Fruit fly (Drosophila melanogaster) whole organism, embryonic: ENCODE results near the gene meigo.

Experiments used
- Adf1 ChIP-seq: fragments of 200-800 bp; sonication (Bioruptor generic); IDR thresholded peaks from 2 replicates; pipeline ENCODE4 v1.3.6; 2022; ENCODE audit warnings: missing biosample characterization, missing genetic modification characterization
- B-H2 ChIP-seq: fragments of 200-800 bp; sonication (Bioruptor generic); optimal IDR thresholded peaks from 2 replicates; lab custom pipeline; 2018; ENCODE audit warnings: missing biosample characterization, mild to moderate bottlenecking, missing genetic modification characterization
- BtbVII ChIP-seq: fragments of 200-800 bp; sonication (Bioruptor generic); optimal IDR thresholded peaks from 3 replicates; lab custom pipeline; 2017; ENCODE audit warnings: missing biosample characterization, mild to moderate bottlenecking, missing genetic modification characterization
- CG10654 ChIP-seq: fragments of 200-800 bp; sonication (Bioruptor generic); optimal IDR thresholded peaks from 2 replicates; lab custom pipeline; 2016; ENCODE audit warnings: missing biosample characterization, missing genetic modification characterization
- CG11398 ChIP-seq: fragments of 200-800 bp; sonication (Bioruptor generic); optimal IDR thresholded peaks from 2 replicates; lab custom pipeline; 2016; ENCODE audit warnings: missing biosample characterization, missing genetic modification characterization
- CG12104 ChIP-seq: fragments of 200-800 bp; sonication (Bioruptor generic); optimal IDR thresholded peaks from 3 replicates; lab custom pipeline; 2016; ENCODE audit warnings: missing biosample characterization, missing genetic modification characterization
- CG13775 ChIP-seq: fragments of 200-800 bp; sonication (Bioruptor generic); optimal IDR thresholded peaks from 3 replicates; lab custom pipeline; 2017; ENCODE audit warnings: missing biosample characterization, mild to moderate bottlenecking, missing genetic modification characterization
- CG14860 ChIP-seq: fragments of 200-800 bp; sonication (Bioruptor generic); IDR thresholded peaks from 3 replicates; pipeline ENCODE4 v1.3.6; 2022; ENCODE audit warnings: missing biosample characterization, missing genetic modification characterization; ENCODE audit not compliant: partially characterized antibody
- CG15514 ChIP-seq: fragments of 200-800 bp; sonication (Bioruptor generic); optimal IDR thresholded peaks from 3 replicates; lab custom pipeline; 2017; ENCODE audit warnings: missing biosample characterization, missing genetic modification characterization, mild to moderate bottlenecking, moderate library complexity, missing genetic modification reagents
- CG16779 ChIP-seq: fragments of 200-800 bp; sonication (Bioruptor generic); IDR thresholded peaks from 2 replicates; pipeline ENCODE4 v1.3.6; 2022; ENCODE audit warnings: missing biosample characterization, missing genetic modification characterization
- CG17802 ChIP-seq: fragments of 200-800 bp; sonication (Bioruptor generic); optimal IDR thresholded peaks from 2 replicates; lab custom pipeline; 2018; ENCODE audit warnings: missing biosample characterization, mild to moderate bottlenecking, missing genetic modification characterization, moderate library complexity
- CG1832 ChIP-seq: fragments of 200-800 bp; sonication (Bioruptor generic); optimal IDR thresholded peaks from 2 replicates; lab custom pipeline; 2017; ENCODE audit warnings: missing biosample characterization, mild to moderate bottlenecking, missing genetic modification characterization, inconsistent platforms
- CG18619 ChIP-seq: fragments of 200-800 bp; sonication (Bioruptor generic); optimal IDR thresholded peaks from 3 replicates; lab custom pipeline; 2017; ENCODE audit warnings: missing biosample characterization, mild to moderate bottlenecking, missing genetic modification characterization
- CG2129 ChIP-seq: fragments of 200-800 bp; sonication (Bioruptor generic); IDR thresholded peaks from 2 replicates; pipeline ENCODE4 v1.3.6; 2022; ENCODE audit warnings: missing biosample characterization, missing genetic modification characterization; ENCODE audit not compliant: partially characterized antibody
- CG31441 ChIP-seq: fragments of 200-800 bp; sonication (Bioruptor generic); IDR thresholded peaks from 2 replicates; pipeline ENCODE4 v1.3.6; 2022; ENCODE audit warnings: missing biosample characterization, missing genetic modification characterization
- CG6689 ChIP-seq: fragments of 200-800 bp; sonication (Bioruptor generic); IDR thresholded peaks from 2 replicates; pipeline ENCODE4 v1.3.6; 2022; ENCODE audit warnings: missing biosample characterization, missing genetic modification characterization
- CG6813 ChIP-seq: fragments of 200-800 bp; sonication (Bioruptor generic); optimal IDR thresholded peaks from 2 replicates; lab custom pipeline; 2017; ENCODE audit warnings: missing biosample characterization, missing genetic modification characterization, mild to moderate bottlenecking, moderate library complexity, missing genetic modification reagents
- CoRest ChIP-seq: fragments of 200-800 bp; sonication (Bioruptor generic); optimal IDR thresholded peaks from 3 replicates; lab custom pipeline; 2018; ENCODE audit warnings: missing biosample characterization, mild to moderate bottlenecking, missing genetic modification characterization, moderate library complexity
- Fer2 ChIP-seq: fragments of 200-800 bp; sonication (Bioruptor generic); optimal IDR thresholded peaks from 2 replicates; lab custom pipeline; 2018; ENCODE audit warnings: missing biosample characterization, mild to moderate bottlenecking, missing genetic modification characterization, moderate library complexity
- Fer3 ChIP-seq: fragments of 200-800 bp; sonication (Bioruptor generic); optimal IDR thresholded peaks from 2 replicates; lab custom pipeline; 2018; ENCODE audit warnings: missing biosample characterization, mild to moderate bottlenecking, missing genetic modification characterization, moderate library complexity
- HLH54F ChIP-seq: fragments of 200-800 bp; sonication (Bioruptor generic); optimal IDR thresholded peaks from 3 replicates; lab custom pipeline; 2016; ENCODE audit warnings: missing biosample characterization, missing genetic modification characterization
- HmgD ChIP-seq: fragments of 200-800 bp; sonication (Bioruptor generic); optimal IDR thresholded peaks from 3 replicates; lab custom pipeline; 2016; ENCODE audit warnings: missing biosample characterization, missing genetic modification characterization
- Hsf ChIP-seq: fragments of 200-800 bp; sonication (Bioruptor generic); optimal IDR thresholded peaks from 3 replicates; lab custom pipeline; 2016; ENCODE audit warnings: missing biosample characterization, missing genetic modification characterization
- Jarid2 ChIP-seq: fragments of 200-800 bp; sonication (Bioruptor generic); optimal IDR thresholded peaks from 3 replicates; lab custom pipeline; 2017; ENCODE audit warnings: mild to moderate bottlenecking, missing biosample characterization, missing genetic modification reagents, missing genetic modification characterization
- Meics ChIP-seq: fragments of 200-800 bp; sonication (Bioruptor generic); optimal IDR thresholded peaks from 2 replicates; lab custom pipeline; 2017; ENCODE audit warnings: missing biosample characterization, mild to moderate bottlenecking, missing genetic modification characterization
- Myb ChIP-seq: fragments of 200-800 bp; sonication (Bioruptor generic); optimal IDR thresholded peaks from 2 replicates; lab custom pipeline; 2016; ENCODE audit warnings: missing biosample characterization, missing genetic modification characterization
- Opbp ChIP-seq: fragments of 200-800 bp; sonication (Bioruptor generic); IDR thresholded peaks from 3 replicates; pipeline ENCODE4 v1.3.6; 2022; ENCODE audit warnings: missing biosample characterization, missing genetic modification characterization; ENCODE audit not compliant: partially characterized antibody
- Sox102F ChIP-seq: fragments of 200-800 bp; sonication (Bioruptor generic); optimal IDR thresholded peaks from 2 replicates; lab custom pipeline; 2018; ENCODE audit warnings: missing biosample characterization, mild to moderate bottlenecking, missing genetic modification characterization, moderate library complexity
- danr ChIP-seq: fragments of 200-800 bp; sonication (Bioruptor generic); IDR thresholded peaks from 2 replicates; pipeline ENCODE4 v1.3.6; 2022; ENCODE audit warnings: missing biosample characterization, missing genetic modification characterization
- disco-r ChIP-seq: fragments of 200-800 bp; sonication (Bioruptor generic); optimal IDR thresholded peaks from 2 replicates; lab custom pipeline; 2016; ENCODE audit warnings: missing biosample characterization, missing genetic modification characterization
- dmrt11E ChIP-seq: fragments of 200-800 bp; sonication (Bioruptor generic); optimal IDR thresholded peaks from 3 replicates; lab custom pipeline; 2018; ENCODE audit warnings: missing biosample characterization, mild to moderate bottlenecking, missing genetic modification characterization, moderate library complexity
- dmrt99B ChIP-seq: fragments of 200-800 bp; sonication (Bioruptor generic); optimal IDR thresholded peaks from 2 replicates; lab custom pipeline; 2018; ENCODE audit warnings: missing biosample characterization, mild to moderate bottlenecking, missing genetic modification characterization, moderate library complexity
- ems ChIP-seq: fragments of 200-800 bp; sonication (Bioruptor generic); optimal IDR thresholded peaks from 3 replicates; lab custom pipeline; 2016; ENCODE audit warnings: missing biosample characterization, missing genetic modification characterization
- fd64A ChIP-seq: fragments of 200-800 bp; sonication (Bioruptor generic); optimal IDR thresholded peaks from 3 replicates; lab custom pipeline; 2018; ENCODE audit warnings: missing biosample characterization, mild to moderate bottlenecking, missing genetic modification characterization
- fu2 ChIP-seq: fragments of 200-800 bp; sonication (Bioruptor generic); optimal IDR thresholded peaks from 2 replicates; lab custom pipeline; 2016; ENCODE audit warnings: missing biosample characterization, missing genetic modification characterization
- gsb-n ChIP-seq: fragments of 200-800 bp; sonication (Bioruptor generic); optimal IDR thresholded peaks from 3 replicates; lab custom pipeline; 2018; ENCODE audit warnings: missing biosample characterization, mild to moderate bottlenecking, missing genetic modification characterization
- kni ChIP-seq: fragments of 200-800 bp; sonication (Bioruptor generic); optimal IDR thresholded peaks from 3 replicates; lab custom pipeline; 2017; ENCODE audit warnings: mild to moderate bottlenecking, missing biosample characterization, missing genetic modification reagents, missing genetic modification characterization
- lola ChIP-seq, 3 experiments: fragments of >200 bp in 2 of 3; fragments of 200-800 bp in 1 of 3; sonication (Bioruptor generic) in 1 of 3; optimal IDR thresholded peaks; 2 replicates each; lab custom pipeline; 2017 to 2019; ENCODE audit warnings: missing biosample characterization in 3 of 3, missing genetic modification characterization in 3 of 3, mild to moderate bottlenecking in 1 of 3, moderate library complexity in 1 of 3
- nerfin-2 ChIP-seq: fragments of 200-800 bp; sonication (Bioruptor generic); IDR thresholded peaks from 2 replicates; pipeline ENCODE4 v1.3.6; 2022; ENCODE audit warnings: missing biosample characterization, missing genetic modification characterization; ENCODE audit not compliant: partially characterized antibody
- pan ChIP-seq, 4 experiments: fragments of >200 bp in 3 of 4; fragments of 200-800 bp in 1 of 4; sonication (Bioruptor generic) in 1 of 4; optimal IDR thresholded peaks in 3 of 4; IDR thresholded peaks in 1 of 4; 2 replicates each; pipeline versions ENCODE4 v1.3.6 to Lab custom; 2017 to 2022; ENCODE audit warnings: missing biosample characterization in 2 of 4, missing genetic modification characterization in 2 of 4, mixed read lengths in 1 of 4
- pnt ChIP-seq: fragments of 200-800 bp; sonication (Bioruptor generic); optimal IDR thresholded peaks from 3 replicates; lab custom pipeline; 2016; ENCODE audit warnings: missing biosample characterization, missing genetic modification characterization
- pros ChIP-seq: fragments of 200-800 bp; sonication (Bioruptor generic); optimal IDR thresholded peaks from 3 replicates; lab custom pipeline; 2019; ENCODE audit warnings: missing biosample characterization, mild to moderate bottlenecking, missing genetic modification characterization, moderate library complexity
- rib ChIP-seq: fragments of 200-800 bp; sonication (Bioruptor generic); IDR thresholded peaks from 2 replicates; pipeline ENCODE4 v1.3.6; 2022; ENCODE audit warnings: missing biosample characterization, missing genetic modification characterization
- sd ChIP-seq: fragments of 200-800 bp; sonication (Bioruptor generic); optimal IDR thresholded peaks from 3 replicates; lab custom pipeline; 2018; ENCODE audit warnings: missing biosample characterization, mild to moderate bottlenecking, missing genetic modification characterization, moderate library complexity
- sens-2 ChIP-seq: fragments of 200-800 bp; sonication (Bioruptor generic); IDR thresholded peaks from 2 replicates; pipeline ENCODE4 v1.3.6; 2022; ENCODE audit warnings: missing biosample characterization, missing genetic modification characterization
- slou ChIP-seq: fragments of 200-800 bp; sonication (Bioruptor generic); optimal IDR thresholded peaks from 3 replicates; lab custom pipeline; 2016; ENCODE audit warnings: missing biosample characterization, missing genetic modification characterization
- tio ChIP-seq: fragments of 200-800 bp; sonication (Bioruptor generic); optimal IDR thresholded peaks from 2 replicates; lab custom pipeline; 2017; ENCODE audit warnings: missing biosample characterization, missing genetic modification characterization, inconsistent platforms
- tx ChIP-seq: fragments of 200-800 bp; sonication (Bioruptor generic); optimal IDR thresholded peaks from 2 replicates; lab custom pipeline; 2016; ENCODE audit warnings: missing biosample characterization, missing genetic modification characterization
- usp ChIP-seq: fragments of >200 bp; optimal IDR thresholded peaks from 2 replicates; lab custom pipeline; 2017; ENCODE audit warnings: missing biosample characterization, missing genetic modification characterization
- vnd ChIP-seq: fragments of 200-800 bp; sonication (Bioruptor generic); IDR thresholded peaks from 3 replicates; pipeline ENCODE4 v1.3.6; 2022; ENCODE audit warnings: missing biosample characterization, missing genetic modification characterization; ENCODE audit not compliant: partially characterized antibody

Gene meigo

dm6 chr3R:21161620-21162029 lies 23.6 kb downstream of the meigo start (continued):
- TF ChIP-seq CG2129 (GFP tag; lab: Robert Waterston, UW) (no peak), tio (GFP tag; lab: Kevin White, UChicago) (no peak), usp (GFP tag; lab: Kevin White, UChicago) (no peak), sens-2 (GFP tag; lab: Robert Waterston, UW) (no peak), fd64A (GFP tag; lab: Kevin White, UChicago) (no peak), CG1832 (GFP tag; lab: Kevin White, UChicago) (no peak), HmgD (no peak), sd (tag; lab: Kevin White, UChicago) (peak; percentile 89), Meics (GFP tag; lab: Kevin White, UChicago) (no peak), ems (GFP tag; lab: Kevin White, UChicago) (no peak), CG10654 (GFP tag; lab: Kevin White, UChicago) (no peak), tx (GFP tag; lab: Kevin White, UChicago) (no peak), pnt (GFP tag; lab: Kevin White, UChicago) (no peak), slou (GFP tag; lab: Kevin White, UChicago) (no peak), Fer3 (peak; percentile 29), CG11398 (GFP tag; lab: Kevin White, UChicago) (peak; percentile 5), B-H2 (GFP tag; lab: Kevin White, UChicago) (peak; percentile 24), rib (GFP tag; lab: Robert Waterston, UW) (no peak), CG31441 (no peak), CG15514 (GFP tag; lab: Kevin White, UChicago) (peak; percentile 27), HLH54F (peak; percentile 59), fu2 (GFP tag; lab: Kevin White, UChicago) (peak; percentile 31), CG13775 (peak; percentile 30), disco-r (GFP tag; lab: Kevin White, UChicago) (peak; percentile 53), Fer2 (tag; lab: Kevin White, UChicago) (no peak), pros (no peak), nerfin-2 (GFP tag; lab: Robert Waterston, UW) (no peak), Sox102F (GFP tag; lab: Kevin White, UChicago) (peak; percentile 40), CoRest (tag; lab: Kevin White, UChicago) (peak; percentile 33), Hsf (GFP tag; lab: Kevin White, UChicago) (peak; percentile 19), CG16779 (GFP tag; lab: Robert Waterston, UW) (no peak), pan (optimal IDR thresholded peaks at IDR 0.05; lab: Kevin White, UChicago) (no peak), pan (GFP tag; optimal IDR thresholded peaks at IDR 0.05 in 1 of 2, IDR thresholded peaks at IDR 0.05 in 1 of 2) (peak in 1 of 2 experiments; percentile 45), Jarid2 (GFP tag; lab: Kevin White, UChicago) (no peak), CG6689 (0 out of 2 replicates have a peak, but pooled peaks have one; percentile 26), Adf1 (GFP tag; lab: Robert Waterston, UW) (peak; percentile 40), danr (no peak), CG14860 (GFP tag; lab: Robert Waterston, UW) (no peak), gsb-n (tag; lab: Kevin White, UChicago) (no peak), BtbVII (GFP tag; lab: Kevin White, UChicago) (no peak), CG18619 (GFP tag; lab: Kevin White, UChicago) (peak; percentile 53), vnd (GFP tag; lab: Robert Waterston, UW) (no peak), kni (GFP tag; lab: Kevin White, UChicago) (no peak), CG12104 (GFP tag; lab: Kevin White, UChicago) (no peak), Opbp (GFP tag; lab: Robert Waterston, UW) (no peak), lola (GFP tag; optimal IDR thresholded peaks at IDR 0.05; lab: Kevin White, UChicago) (no peak), dmrt99B (tag; lab: Kevin White, UChicago) (peak; percentile 53), CG17802 (tag; lab: Kevin White, UChicago) (no peak), dmrt11E (tag; lab: Kevin White, UChicago) (no peak), CG6813 (peak; percentile 38), Myb (GFP tag; lab: Kevin White, UChicago) (peak; percentile 31)
